Worm (Caenorhabditis elegans): ENCODE data around the gene egl-44.

The egl-44 gene

DNA sequence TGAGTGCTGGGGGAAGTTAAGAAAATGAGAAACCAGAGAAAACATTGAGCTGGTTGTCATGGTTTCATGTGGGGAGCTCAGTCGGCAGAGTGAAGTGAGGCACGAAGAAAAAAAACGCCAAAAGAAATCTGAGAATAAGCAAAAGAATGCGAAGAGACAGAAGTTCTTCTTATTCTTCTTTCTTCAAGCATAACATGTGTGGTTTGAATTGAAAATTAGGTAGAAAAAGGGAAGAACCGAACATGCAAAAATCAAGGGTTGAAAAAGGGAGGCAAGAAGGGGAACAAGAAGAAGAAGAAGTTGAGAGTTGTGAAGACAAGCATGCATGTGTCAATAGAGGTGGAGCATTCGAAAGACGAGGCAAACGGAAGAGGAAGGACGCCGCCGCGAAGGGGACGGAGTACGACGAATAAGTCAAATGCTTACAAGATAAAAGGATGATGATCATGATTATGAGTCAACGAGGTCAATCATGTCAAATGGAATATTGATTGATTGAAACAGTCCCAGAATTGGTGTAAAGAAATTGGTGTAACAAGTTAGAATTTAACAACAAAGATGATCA lies 29.3 kb downstream of the egl-44 start:
- TF ChIP-seq ztf-29 (GFP tag; IDR thresholded peaks at IDR 0.05) (no peak), med-1 (GFP tag; optimal IDR thresholded peaks at IDR 0.05; ENCODE audit: insufficient read depth) (no peak), tab-1 (GFP tag; IDR thresholded peaks at IDR 0.05) (no peak), cog-1 (tag; optimal IDR thresholded peaks at IDR 0.05) (no peak), flt-1 (GFP tag; IDR thresholded peaks at IDR 0.05) (no peak), ztf-23 (GFP tag; IDR thresholded peaks at IDR 0.05) (no peak), ref-1 (GFP tag; conservative IDR thresholded peaks at IDR 0.05) (no peak), T22C8.4 (GFP tag; IDR thresholded peaks at IDR 0.05) (no peak), klf-2 (GFP tag; conservative IDR thresholded peaks at IDR 0.05) (no peak)

DNA sequence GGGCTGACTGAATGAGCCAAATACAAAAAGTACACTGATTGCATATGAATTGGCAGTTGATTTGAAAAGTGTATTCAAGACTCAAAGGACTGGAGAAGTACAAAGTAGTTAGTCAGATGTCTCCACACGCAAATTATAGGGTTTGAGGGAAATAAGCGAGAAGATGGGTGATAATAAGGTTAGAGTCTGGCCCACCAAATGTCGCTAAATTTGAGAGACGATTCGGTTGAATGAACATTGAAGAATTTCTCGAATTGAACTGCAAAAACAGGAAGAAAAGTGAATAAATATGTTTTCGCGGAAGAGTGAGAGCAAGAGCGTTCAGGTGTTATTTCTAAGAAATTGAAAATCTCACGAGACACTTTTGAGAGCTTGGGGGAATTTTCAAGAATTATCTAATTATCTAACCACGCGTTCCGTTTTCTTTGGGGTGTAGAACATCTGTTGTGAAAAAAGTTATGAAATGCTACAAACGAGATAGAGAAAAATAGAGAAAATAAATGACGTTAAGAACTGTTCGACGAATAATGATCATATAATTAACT lies 31.0 kb downstream of the egl-44 start:
- TF ChIP-seq T22C8.4 (GFP tag; IDR thresholded peaks at IDR 0.05) (no peak), flt-1 (GFP tag; IDR thresholded peaks at IDR 0.05) (no peak), med-1 (GFP tag; optimal IDR thresholded peaks at IDR 0.05; ENCODE audit: insufficient read depth) (no peak), ref-1 (GFP tag; conservative IDR thresholded peaks at IDR 0.05) (no peak), cog-1 (tag; optimal IDR thresholded peaks at IDR 0.05) (no peak), ztf-23 (GFP tag; IDR thresholded peaks at IDR 0.05) (no peak), ztf-29 (GFP tag; IDR thresholded peaks at IDR 0.05) (no peak), tab-1 (GFP tag; IDR thresholded peaks at IDR 0.05) (no peak), klf-2 (GFP tag; conservative IDR thresholded peaks at IDR 0.05) (no peak)

DNA sequence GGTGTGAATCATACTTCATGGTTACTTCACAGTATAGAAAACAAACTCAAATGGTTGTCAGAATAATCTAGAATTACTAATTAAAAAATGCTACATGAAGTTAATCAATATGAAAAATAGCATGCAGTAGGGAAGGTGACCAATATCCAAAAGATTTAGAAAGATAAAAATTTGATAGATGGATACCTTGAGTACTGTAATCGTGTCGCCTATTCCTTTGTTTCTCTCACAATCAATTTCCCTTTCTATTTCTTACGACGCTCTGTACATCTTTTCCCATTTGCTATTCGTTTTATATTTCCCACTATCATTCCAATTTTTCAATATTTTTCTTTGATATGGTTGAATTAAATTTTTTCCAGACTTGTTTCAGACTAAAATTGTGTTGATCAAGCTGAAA lies 32.7 kb downstream of the egl-44 start, which contains the start of gene B0034.7:
Gene B0034.7, plus strand, starts transcription at position 301 of the 400 bp plus-strand sequence.
- no peak for TF ChIP-seq T22C8.4 (GFP tag; IDR thresholded peaks at IDR 0.05)
- TF ChIP-seq tab-1 (GFP tag; IDR thresholded peaks at IDR 0.05) = no peak
- no peak for TF ChIP-seq flt-1 (GFP tag; IDR thresholded peaks at IDR 0.05)
- TF ChIP-seq med-1 (GFP tag; optimal IDR thresholded peaks at IDR 0.05; ENCODE audit: insufficient read depth) = no peak
- no peak for TF ChIP-seq ztf-29 (GFP tag; IDR thresholded peaks at IDR 0.05)
- TF ChIP-seq klf-2 (GFP tag; conservative IDR thresholded peaks at IDR 0.05) = no peak
- no peak for TF ChIP-seq cog-1 (tag; optimal IDR thresholded peaks at IDR 0.05)
- TF ChIP-seq ref-1 (GFP tag; conservative IDR thresholded peaks at IDR 0.05) = no peak
- TF ChIP-seq ztf-23 (GFP tag; IDR thresholded peaks at IDR 0.05) = no peak

ce11 chrII:5962343-5962742 lies 33.7 kb downstream of the egl-44 start:
- TF ChIP-seq T22C8.4 (GFP tag; IDR thresholded peaks at IDR 0.05) (no peak), ztf-29 (GFP tag; IDR thresholded peaks at IDR 0.05) (no peak), cog-1 (tag; optimal IDR thresholded peaks at IDR 0.05) (no peak), ztf-23 (GFP tag; IDR thresholded peaks at IDR 0.05) (no peak), tab-1 (GFP tag; IDR thresholded peaks at IDR 0.05) (no peak), klf-2 (GFP tag; conservative IDR thresholded peaks at IDR 0.05) (no peak), ref-1 (GFP tag; conservative IDR thresholded peaks at IDR 0.05) (no peak), flt-1 (GFP tag; IDR thresholded peaks at IDR 0.05) (no peak), med-1 (GFP tag; optimal IDR thresholded peaks at IDR 0.05; ENCODE audit: insufficient read depth) (no peak)

DNA sequence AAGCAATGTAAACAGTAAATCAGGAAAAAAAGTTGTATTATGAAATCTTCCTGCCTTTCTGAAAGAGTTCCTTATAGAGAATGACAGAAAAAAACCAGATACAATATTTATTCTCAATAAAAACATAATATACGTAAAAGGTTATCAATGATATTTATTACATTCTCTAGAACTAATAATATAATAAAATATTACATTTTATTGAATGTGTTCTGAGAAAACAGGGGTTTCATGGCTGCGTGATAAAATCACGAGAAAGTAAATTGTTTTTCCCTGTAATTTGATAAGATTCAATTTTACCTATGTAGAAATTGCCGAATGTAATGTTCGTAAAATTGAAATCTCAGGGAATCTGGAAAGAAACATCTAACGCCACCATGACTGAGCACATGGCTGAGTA lies 36.4 kb downstream of the egl-44 start:
- TF ChIP-seq ztf-29 (GFP tag; IDR thresholded peaks at IDR 0.05) (no peak), med-1 (GFP tag; optimal IDR thresholded peaks at IDR 0.05; ENCODE audit: insufficient read depth) (no peak), flt-1 (GFP tag; IDR thresholded peaks at IDR 0.05) (no peak), T22C8.4 (GFP tag; IDR thresholded peaks at IDR 0.05) (no peak), klf-2 (GFP tag; conservative IDR thresholded peaks at IDR 0.05) (no peak), ref-1 (GFP tag; conservative IDR thresholded peaks at IDR 0.05) (no peak), ztf-23 (GFP tag; IDR thresholded peaks at IDR 0.05) (no peak), cog-1 (tag; optimal IDR thresholded peaks at IDR 0.05) (no peak), tab-1 (GFP tag; IDR thresholded peaks at IDR 0.05) (no peak)

ce11 chrII:5966637-5967036 lies 38.0 kb downstream of the egl-44 start:
- TF ChIP-seq cog-1 (tag; optimal IDR thresholded peaks at IDR 0.05) (no peak), ztf-29 (GFP tag; IDR thresholded peaks at IDR 0.05) (no peak), med-1 (GFP tag; optimal IDR thresholded peaks at IDR 0.05; ENCODE audit: insufficient read depth) (no peak), flt-1 (GFP tag; IDR thresholded peaks at IDR 0.05) (no peak), ref-1 (GFP tag; conservative IDR thresholded peaks at IDR 0.05) (no peak), ztf-23 (GFP tag; IDR thresholded peaks at IDR 0.05) (no peak), klf-2 (GFP tag; conservative IDR thresholded peaks at IDR 0.05) (no peak), tab-1 (GFP tag; IDR thresholded peaks at IDR 0.05) (no peak), T22C8.4 (GFP tag; IDR thresholded peaks at IDR 0.05) (no peak)

DNA sequence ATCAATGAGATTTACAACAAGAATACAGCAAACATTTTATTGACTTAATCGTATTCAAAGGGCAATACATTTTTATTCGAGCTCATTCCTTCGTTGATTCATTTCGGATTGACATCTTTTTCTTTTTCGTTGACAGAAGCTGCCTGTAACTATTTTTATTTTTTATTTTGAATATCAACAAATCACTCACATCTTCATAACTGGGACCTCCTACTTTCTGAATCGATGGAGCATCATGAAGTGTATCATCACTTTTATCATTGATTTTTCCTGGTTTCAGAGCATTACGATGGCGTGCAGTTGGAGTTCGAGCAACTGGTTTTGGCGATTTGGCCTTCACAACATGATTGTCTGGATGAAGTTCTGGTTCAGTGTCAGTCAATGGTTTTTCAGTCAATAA lies 39.4 kb downstream of the egl-44 start, which contains the start of gene B0034.1:
Gene B0034.1, plus strand, starts transcription at position 301 of the 400 bp plus-strand sequence.
- TF ChIP-seq ztf-29 (GFP tag; IDR thresholded peaks at IDR 0.05) = no peak
- TF ChIP-seq tab-1 (GFP tag; IDR thresholded peaks at IDR 0.05) = no peak
- TF ChIP-seq med-1 (GFP tag; optimal IDR thresholded peaks at IDR 0.05; ENCODE audit: insufficient read depth) = no peak
- no peak for TF ChIP-seq klf-2 (GFP tag; conservative IDR thresholded peaks at IDR 0.05)
- no peak for TF ChIP-seq ztf-23 (GFP tag; IDR thresholded peaks at IDR 0.05)
- TF ChIP-seq ref-1 (GFP tag; conservative IDR thresholded peaks at IDR 0.05) = no peak
- no peak for TF ChIP-seq flt-1 (GFP tag; IDR thresholded peaks at IDR 0.05)
- no peak for TF ChIP-seq T22C8.4 (GFP tag; IDR thresholded peaks at IDR 0.05)
- TF ChIP-seq cog-1 (tag; optimal IDR thresholded peaks at IDR 0.05) = no peak

ce11 chrII:5969303-5969702 lies 40.7 kb downstream of the egl-44 start, which contains the start of gene B0034.4:
Gene B0034.4, minus strand, starts transcription at chrII:5969531.
- TF ChIP-seq med-1 (GFP tag; optimal IDR thresholded peaks at IDR 0.05; ENCODE audit: insufficient read depth) = no peak
- no peak for TF ChIP-seq tab-1 (GFP tag; IDR thresholded peaks at IDR 0.05)
- no peak for TF ChIP-seq flt-1 (GFP tag; IDR thresholded peaks at IDR 0.05)
- TF ChIP-seq ref-1 (GFP tag; conservative IDR thresholded peaks at IDR 0.05) = no peak
- TF ChIP-seq cog-1 (tag; optimal IDR thresholded peaks at IDR 0.05) = no peak
- TF ChIP-seq klf-2 (GFP tag; conservative IDR thresholded peaks at IDR 0.05) = no peak
- no peak for TF ChIP-seq ztf-29 (GFP tag; IDR thresholded peaks at IDR 0.05)

DNA sequence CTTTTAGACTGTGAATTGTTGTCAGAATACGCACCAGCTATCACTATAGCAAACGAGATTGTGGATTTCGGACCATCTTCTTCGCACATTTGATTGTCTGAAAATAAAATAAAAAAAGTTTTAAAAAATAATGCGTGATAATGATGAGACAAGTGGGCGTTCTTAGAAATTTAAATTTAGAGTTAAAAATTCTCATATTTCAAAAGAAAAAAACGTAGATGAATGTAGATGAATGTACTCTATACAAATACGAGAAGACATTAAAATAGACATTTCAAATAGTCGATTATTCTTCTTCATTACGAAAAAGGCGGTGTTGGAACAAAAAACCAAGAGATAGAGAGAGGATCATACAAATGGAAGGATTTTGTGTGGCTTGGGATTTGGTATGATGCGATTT lies 46.3 kb downstream of the egl-44 start, which contains the start of gene B0034.5:
Gene B0034.5, minus strand, starts transcription at position 101 of the 400 bp plus-strand sequence.
- TF ChIP-seq flt-1 (GFP tag; IDR thresholded peaks at IDR 0.05) = no peak
- TF ChIP-seq ref-1 (GFP tag; conservative IDR thresholded peaks at IDR 0.05) = no peak
- TF ChIP-seq cog-1 (tag; optimal IDR thresholded peaks at IDR 0.05) = no peak
- no peak for TF ChIP-seq ztf-23 (GFP tag; IDR thresholded peaks at IDR 0.05)
- TF ChIP-seq tab-1 (GFP tag; IDR thresholded peaks at IDR 0.05) = no peak
- no peak for TF ChIP-seq T22C8.4 (GFP tag; IDR thresholded peaks at IDR 0.05)
- TF ChIP-seq ztf-29 (GFP tag; IDR thresholded peaks at IDR 0.05) = no peak

All from whole organism, midembryonic.